Worm (Caenorhabditis elegans): Measurements from ENCODE around the gene F35A5.8.
A peak's percentile ranks its signal among the peaks of the same experiment; 100 is the strongest.

F35A5.8 gene

DNA sequence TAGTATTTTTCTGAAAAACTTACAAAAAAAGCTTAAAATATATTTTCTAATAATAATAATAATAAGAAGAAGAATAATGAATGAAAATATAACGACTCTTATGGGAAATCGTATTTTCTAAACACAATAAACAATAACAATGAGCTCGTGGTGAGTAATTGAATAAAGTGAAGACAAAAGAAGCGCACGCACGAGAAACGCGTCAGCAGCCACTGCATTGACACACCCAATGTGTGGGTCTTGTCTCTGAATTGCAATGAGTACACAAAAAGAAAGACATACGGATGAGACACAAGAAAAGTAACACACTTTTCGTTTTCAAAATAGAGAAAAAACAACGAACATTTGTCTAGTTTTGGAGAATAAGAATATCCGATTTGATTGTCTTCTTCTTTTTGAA is at the start of gene F35A5.8 (continued):
- no peak for TF ChIP-seq nhr-77 (tag; optimal IDR thresholded peaks at IDR 0.05)
- TF ChIP-seq ceh-8 (GFP tag; optimal IDR thresholded peaks at IDR 0.05), result peak; percentile 54
- TF ChIP-seq sptf-1 (tag; optimal IDR thresholded peaks at IDR 0.05), result no peak
- no peak for TF ChIP-seq tlp-1 (tag; optimal IDR thresholded peaks at IDR 0.05)
- TF ChIP-seq ztf-11 (tag; optimal IDR thresholded peaks at IDR 0.05), result peak in 1 of 2 experiments; percentile 72
- TF ChIP-seq zag-1 (tag; optimal IDR thresholded peaks at IDR 0.05), result no peak
- no peak for TF ChIP-seq ceh-90 (tag; optimal IDR thresholded peaks at IDR 0.05)
- no peak for TF ChIP-seq ceh-88 (GFP tag; IDR thresholded peaks at IDR 0.05)
- peak; percentile 40 for TF ChIP-seq lin-15B (tag; optimal IDR thresholded peaks at IDR 0.05)
- peak; percentile 26 for TF ChIP-seq snpc-4 (tag; optimal IDR thresholded peaks at IDR 0.05)
- TF ChIP-seq elt-2 (tag; optimal IDR thresholded peaks at IDR 0.05), result peak; percentile 58
- TF ChIP-seq fkh-8 (tag; optimal IDR thresholded peaks at IDR 0.05), result peak; percentile 17
- TF ChIP-seq fkh-4 (tag; optimal IDR thresholded peaks at IDR 0.05; ENCODE audit: borderline replicate concordance), result peak; percentile 15
- peak; percentile 83 for TF ChIP-seq lsy-2 (tag; optimal IDR thresholded peaks at IDR 0.05)
- no peak for TF ChIP-seq alr-1 (tag; optimal IDR thresholded peaks at IDR 0.05; ENCODE audit: borderline replicate concordance)
- TF ChIP-seq mdl-1 (tag; optimal IDR thresholded peaks at IDR 0.05), result peak in 1 of 2 experiments; percentile 54
- TF ChIP-seq aha-1 (tag; optimal IDR thresholded peaks at IDR 0.05), result peak; percentile 22
- peak; percentile 76 for TF ChIP-seq nhr-85 (tag)
- TF ChIP-seq vab-15 (tag; optimal IDR thresholded peaks at IDR 0.05), result no peak
- TF ChIP-seq snu-23 (GFP tag; optimal IDR thresholded peaks at IDR 0.05), result peak; percentile 89
- TF ChIP-seq unc-30 (tag; optimal IDR thresholded peaks at IDR 0.05), result no peak
- TF ChIP-seq zip-4 (GFP tag; optimal IDR thresholded peaks at IDR 0.05), result peak; percentile 31
- no peak for TF ChIP-seq nhr-28 (tag; optimal IDR thresholded peaks at IDR 0.05)
- peak; percentile 90 for TF ChIP-seq mep-1 (tag; optimal IDR thresholded peaks at IDR 0.05)
- TF ChIP-seq swsn-7 (tag; optimal IDR thresholded peaks at IDR 0.05), result peak; percentile 86
- peak; percentile 59 to 80 for TF ChIP-seq lin-35 (GFP tag; optimal IDR thresholded peaks at IDR 0.05)
- peak; percentile 26 for TF ChIP-seq sox-4 (tag; optimal IDR thresholded peaks at IDR 0.05)
- peak; percentile 20 for TF ChIP-seq jun-1 (tag; optimal IDR thresholded peaks at IDR 0.05)
- TF ChIP-seq nhr-20 (tag; optimal IDR thresholded peaks at IDR 0.05), result peak; percentile 80
- TF ChIP-seq nhr-11 (tag; optimal IDR thresholded peaks at IDR 0.05), result peak; percentile 31
- peak; percentile 30 for TF ChIP-seq sup-37 (GFP tag; optimal IDR thresholded peaks at IDR 0.05)
- TF ChIP-seq lin-13 (GFP tag; optimal IDR thresholded peaks at IDR 0.05), result peak; percentile 27

ce11 chrX:3842398-3842896 is 39.2 kb upstream of the F35A5.8 start, which contains the start of gene ttr-48:
ttr-48 (minus strand) TSS chrX:3842448.
- TF ChIP-seq nhr-237 (tag; optimal IDR thresholded peaks at IDR 0.05) (no peak), aly-2 (tag; optimal IDR thresholded peaks at IDR 0.05) (no peak), rnt-1 (tag; optimal IDR thresholded peaks at IDR 0.05) (peak; percentile 23), mef-2 (tag; optimal IDR thresholded peaks at IDR 0.05) (no peak), nhr-71 (tag; optimal IDR thresholded peaks at IDR 0.05) (peak; percentile 13), hlh-4 (tag; optimal IDR thresholded peaks at IDR 0.05) (no peak), lin-14 (GFP tag; optimal IDR thresholded peaks at IDR 0.05) (peak; percentile 16), ces-1 (GFP tag; optimal IDR thresholded peaks at IDR 0.05) (no peak), ets-5 (GFP tag; IDR thresholded peaks at IDR 0.05) (no peak), egl-27 (tag; optimal IDR thresholded peaks at IDR 0.05) (no peak), zip-4 (GFP tag; optimal IDR thresholded peaks at IDR 0.05) (no peak), hlh-17 (GFP tag; optimal IDR thresholded peaks at IDR 0.05; ENCODE audit: borderline replicate concordance) (no peak), ceh-88 (GFP tag; IDR thresholded peaks at IDR 0.05) (no peak), irx-1 (tag; optimal IDR thresholded peaks at IDR 0.05) (no peak), lin-35 (GFP tag; optimal IDR thresholded peaks at IDR 0.05) (no peak), F16B12.6 (tag; optimal IDR thresholded peaks at IDR 0.05) (no peak), nhr-77 (tag; optimal IDR thresholded peaks at IDR 0.05) (no peak), C04F5.9 (tag; optimal IDR thresholded peaks at IDR 0.05) (no peak), snu-23 (GFP tag; optimal IDR thresholded peaks at IDR 0.05) (no peak), lsy-2 (tag; optimal IDR thresholded peaks at IDR 0.05) (no peak), ceh-82 (tag; optimal IDR thresholded peaks at IDR 0.05) (no peak), grh-1 (GFP tag; IDR thresholded peaks at IDR 0.05) (no peak), nhr-85 (tag) (peak; percentile 16), dpl-1 (GFP tag; optimal IDR thresholded peaks at IDR 0.05) (no peak), skn-1 (tag; optimal IDR thresholded peaks at IDR 0.05) (no peak), vab-15 (tag; optimal IDR thresholded peaks at IDR 0.05) (no peak), pqm-1 (tag; optimal IDR thresholded peaks at IDR 0.05) (no peak), elt-2 (tag; optimal IDR thresholded peaks at IDR 0.05) (peak; percentile 85), nhr-90 (tag; optimal IDR thresholded peaks at IDR 0.05; ENCODE audit: poor library complexity) (peak; percentile 5)

Data from whole organism, L1 larva.